Worm (Caenorhabditis elegans) whole organism, L4 larva: ENCODE data around the gene hsp-25.

Experiments
- F10B5.3 ChIP-seq: sonication (generic microtip); optimal IDR thresholded peaks from 2 replicates; lab custom pipeline; 2016; ENCODE audit warnings: mild to moderate bottlenecking, missing genetic modification characterization, missing compliant biosample characterization
- F37D6.2 ChIP-seq: sonication (generic microtip); optimal IDR thresholded peaks from 2 replicates; lab custom pipeline; 2016; ENCODE audit warnings: mild to moderate bottlenecking, missing genetic modification characterization, missing compliant biosample characterization
- F44E2.7 ChIP-seq: fragments of 200-800 bp; sonication (Bioruptor generic); IDR thresholded peaks from 2 replicates; pipeline ENCODE4 v2.1.2; 2022; ENCODE audit warnings: missing genetic modification characterization, missing compliant biosample characterization
- F49E8.2 ChIP-seq: sonication (generic microtip); optimal IDR thresholded peaks from 2 replicates; lab custom pipeline; 2016; ENCODE audit warnings: missing compliant biosample characterization, mild to moderate bottlenecking, missing genetic modification characterization, borderline replicate concordance
- R02D3.7 ChIP-seq: fragments of 150-350 bp; sonication (generic microtip); optimal IDR thresholded peaks from 3 replicates; lab custom pipeline; 2014; ENCODE audit warnings: missing biosample characterization, missing genetic modification characterization
- T20F7.1 ChIP-seq: fragments of 200-800 bp; sonication (Bioruptor generic); optimal IDR thresholded peaks from 2 replicates; lab custom pipeline; 2018; ENCODE audit warnings: mild to moderate bottlenecking, missing genetic modification characterization, missing compliant biosample characterization
- T26A8.4 ChIP-seq: fragments of 200-800 bp; sonication (Bioruptor generic); IDR thresholded peaks from 2 replicates; pipeline ENCODE4 v1.3.6; 2022; ENCODE audit warnings: missing genetic modification characterization, missing compliant biosample characterization
- Y105C5A.15 ChIP-seq: fragments of 200-800 bp; sonication (Bioruptor generic); IDR thresholded peaks from 2 replicates; pipeline ENCODE4 v1.3.6; 2022; ENCODE audit warnings: missing genetic modification characterization, missing compliant biosample characterization
- ZK337.2 ChIP-seq: fragments of 200-800 bp; sonication (Bioruptor generic); IDR thresholded peaks from 2 replicates; pipeline ENCODE4 v1.3.6; 2022; ENCODE audit warnings: missing genetic modification reagents, missing genetic modification characterization, missing compliant biosample characterization
- ZK546.5 ChIP-seq, 2 experiments: sonication (generic microtip); optimal IDR thresholded peaks; 2 replicates each; lab custom pipeline; 2017; ENCODE audit warnings: missing biosample characterization in 2 of 2, missing genetic modification characterization in 2 of 2
- attf-4 ChIP-seq: sonication (generic microtip); optimal IDR thresholded peaks from 3 replicates; lab custom pipeline; 2017; ENCODE audit warnings: missing biosample characterization, missing genetic modification characterization
- ceh-20 ChIP-seq: fragments of 200-800 bp; sonication (Bioruptor generic); IDR thresholded peaks from 2 replicates; pipeline ENCODE4 v1.3.6; 2022; ENCODE audit warnings: missing genetic modification reagents, missing genetic modification characterization, missing compliant biosample characterization
- ceh-28 ChIP-seq: fragments of 150-350 bp; optimal IDR thresholded peaks from 2 replicates; lab custom pipeline; 2014; ENCODE audit warnings: missing biosample characterization, missing genetic modification reagents, missing genetic modification characterization
- ceh-82 ChIP-seq: sonication (generic microtip); optimal IDR thresholded peaks from 2 replicates; lab custom pipeline; 2017; ENCODE audit warnings: missing biosample characterization, missing genetic modification characterization
- daf-12 ChIP-seq: fragments of 150-350 bp; optimal IDR thresholded peaks from 2 replicates; lab custom pipeline; 2014; ENCODE audit warnings: missing biosample characterization, missing genetic modification reagents, missing genetic modification characterization
- daf-16 ChIP-seq, 3 experiments: sonication (generic microtip); optimal IDR thresholded peaks; 2 replicates each; lab custom pipeline; 2016 to 2017; ENCODE audit warnings: missing genetic modification characterization in 3 of 3, missing genetic modification reagents in 3 of 3, mild to moderate bottlenecking in 2 of 3, missing compliant biosample characterization in 2 of 3, missing biosample characterization in 1 of 3, moderate library complexity in 1 of 3
- daf-19 ChIP-seq: fragments of 200-800 bp; sonication (Bioruptor generic); conservative IDR thresholded peaks from 2 replicates; pipeline ENCODE4 v1.3.6; 2022; ENCODE audit warnings: missing genetic modification characterization, missing compliant biosample characterization
- dmd-8 ChIP-seq: fragments of 200-800 bp; sonication (Bioruptor generic); IDR thresholded peaks from 2 replicates; pipeline ENCODE4 v1.3.6; 2022; ENCODE audit warnings: missing genetic modification characterization, missing compliant biosample characterization
- dmd-9 ChIP-seq: fragments of 200-800 bp; sonication (Bioruptor generic); IDR thresholded peaks from 2 replicates; pipeline ENCODE4 v1.3.6; 2022; ENCODE audit warnings: missing genetic modification reagents, missing genetic modification characterization, missing compliant biosample characterization
- egl-27 ChIP-seq: sonication (generic microtip); optimal IDR thresholded peaks from 3 replicates; lab custom pipeline; 2017; ENCODE audit warnings: missing biosample characterization, missing genetic modification reagents, missing genetic modification characterization
- fos-1 ChIP-seq: fragments of 150-350 bp; optimal IDR thresholded peaks from 2 replicates; lab custom pipeline; 2014; ENCODE audit warnings: missing biosample characterization, missing genetic modification characterization
- hif-1 ChIP-seq, 2 experiments: sonication (generic microtip); optimal IDR thresholded peaks; 2 replicates each; lab custom pipeline; 2016 to 2017; ENCODE audit warnings: missing compliant biosample characterization in 2 of 2, missing genetic modification characterization in 2 of 2, missing genetic modification reagents in 2 of 2, missing genotype in 2 of 2, mild to moderate bottlenecking in 1 of 2
- hlh-11 ChIP-seq: fragments of 200-800 bp; sonication (Bioruptor generic); optimal IDR thresholded peaks from 2 replicates; lab custom pipeline; 2018; ENCODE audit warnings: mild to moderate bottlenecking, missing genetic modification characterization, missing compliant biosample characterization
- hlh-30 ChIP-seq: sonication (generic microtip); optimal IDR thresholded peaks from 2 replicates; lab custom pipeline; 2017; ENCODE audit warnings: antibody characterized with exemption, mild to moderate bottlenecking, missing genetic modification characterization, missing compliant biosample characterization; ENCODE audit not compliant: insufficient read depth
- hmg-1.1 ChIP-seq: fragments of 200-800 bp; sonication (Bioruptor generic); IDR thresholded peaks from 2 replicates; pipeline ENCODE4 v1.3.6; 2022; ENCODE audit warnings: missing genetic modification reagents, missing genetic modification characterization, missing compliant biosample characterization
- jun-1 ChIP-seq: fragments of 150-350 bp; optimal IDR thresholded peaks from 2 replicates; lab custom pipeline; 2014; ENCODE audit warnings: missing biosample characterization, missing genetic modification reagents, missing genetic modification characterization
- lin-13 ChIP-seq: fragments of 150-350 bp; optimal IDR thresholded peaks from 2 replicates; lab custom pipeline; 2014; ENCODE audit warnings: missing biosample characterization, missing genetic modification reagents, missing genetic modification characterization
- lin-39 ChIP-seq: fragments of 150-350 bp; optimal IDR thresholded peaks from 2 replicates; lab custom pipeline; 2014; ENCODE audit warnings: missing biosample characterization, missing genetic modification reagents, missing genetic modification characterization
- lir-3 ChIP-seq: sonication (generic microtip); optimal IDR thresholded peaks from 2 replicates; lab custom pipeline; 2016; ENCODE audit warnings: mild to moderate bottlenecking, missing genetic modification characterization, missing compliant biosample characterization
- madf-9 ChIP-seq: fragments of 200-800 bp; sonication (Bioruptor generic); conservative IDR thresholded peaks from 2 replicates; pipeline ENCODE4 v1.3.6; 2022; ENCODE audit warnings: missing genetic modification reagents, missing genetic modification characterization, missing compliant biosample characterization
- mdl-1 ChIP-seq, 2 experiments: fragments of 150-350 bp in 1 of 2; sonication (generic microtip) in 1 of 2; optimal IDR thresholded peaks; 2 replicates each; lab custom pipeline; 2014 to 2017; ENCODE audit warnings: missing biosample characterization in 2 of 2, missing genetic modification characterization in 2 of 2
- mep-1 ChIP-seq: fragments of 150-350 bp; sonication (generic microtip); optimal IDR thresholded peaks from 3 replicates; lab custom pipeline; 2014; ENCODE audit warnings: missing biosample characterization, missing genetic modification characterization
- mxl-3 ChIP-seq: fragments of 200-800 bp; sonication (Bioruptor generic); optimal IDR thresholded peaks from 2 replicates; lab custom pipeline; 2018; ENCODE audit warnings: mild to moderate bottlenecking, missing genetic modification characterization, missing compliant biosample characterization
- nhr-10 ChIP-seq: fragments of 150-350 bp; optimal IDR thresholded peaks from 2 replicates; lab custom pipeline; 2014; ENCODE audit warnings: missing biosample characterization, missing genetic modification characterization
- nhr-11 ChIP-seq: fragments of 150-350 bp; optimal IDR thresholded peaks from 2 replicates; lab custom pipeline; 2014; ENCODE audit warnings: missing biosample characterization, missing genetic modification characterization
- nhr-111 ChIP-seq: fragments of 200-800 bp; sonication (Bioruptor generic); optimal IDR thresholded peaks from 2 replicates; lab custom pipeline; 2018; ENCODE audit warnings: mild to moderate bottlenecking, missing genetic modification characterization, missing compliant biosample characterization
- nhr-237 ChIP-seq: sonication (generic microtip); optimal IDR thresholded peaks from 2 replicates; lab custom pipeline; 2017; ENCODE audit warnings: missing biosample characterization, missing genetic modification characterization
- nhr-28 ChIP-seq: fragments of 150-350 bp; optimal IDR thresholded peaks from 2 replicates; lab custom pipeline; 2014; ENCODE audit warnings: missing biosample characterization, missing genetic modification characterization
- pha-4 ChIP-seq, 2 experiments: fragments of 150-350 bp in 1 of 2; fragments of 200-800 bp in 1 of 2; sonication (Bioruptor generic) in 1 of 2; IDR thresholded peaks in 1 of 2; optimal IDR thresholded peaks in 1 of 2; 2 replicates each; pipeline versions ENCODE4 v1.3.6 to Lab custom; 2014 to 2022; ENCODE audit warnings: missing genetic modification characterization in 2 of 2, missing genetic modification reagents in 2 of 2, missing biosample characterization in 1 of 2, missing compliant biosample characterization in 1 of 2
- sdz-12 ChIP-seq: fragments of 200-800 bp; sonication (Bioruptor generic); optimal IDR thresholded peaks from 2 replicates; lab custom pipeline; 2018; ENCODE audit warnings: mild to moderate bottlenecking, missing genetic modification characterization, missing compliant biosample characterization
- snpc-4 ChIP-seq: fragments of 150-350 bp; optimal IDR thresholded peaks from 2 replicates; lab custom pipeline; 2014; ENCODE audit warnings: missing biosample characterization, missing genetic modification characterization
- unc-62 ChIP-seq, 3 experiments: fragments of 150-350 bp in 1 of 3; sonication (generic microtip); optimal IDR thresholded peaks in 2 of 3; peaks in 1 of 3; 1 replicate in 1 of 3; 2 replicates in 2 of 3; lab custom pipeline; 2014 to 2017; ENCODE audit warnings: missing biosample characterization in 3 of 3, missing genetic modification characterization in 3 of 3, missing genetic modification reagents in 3 of 3, missing genotype in 1 of 3
- zip-11 ChIP-seq: fragments of 200-800 bp; sonication (Bioruptor generic); IDR thresholded peaks from 2 replicates; pipeline ENCODE4 v1.3.6; 2022; ENCODE audit warnings: missing genetic modification characterization, missing compliant biosample characterization
- zip-2 ChIP-seq: fragments of 150-350 bp; optimal IDR thresholded peaks from 2 replicates; lab custom pipeline; 2014; ENCODE audit warnings: missing biosample characterization, missing genetic modification characterization
- ztf-7 ChIP-seq: fragments of 150-350 bp; optimal IDR thresholded peaks from 2 replicates; lab custom pipeline; 2014; ENCODE audit warnings: missing biosample characterization, missing genetic modification characterization

hsp-25 gene

DNA sequence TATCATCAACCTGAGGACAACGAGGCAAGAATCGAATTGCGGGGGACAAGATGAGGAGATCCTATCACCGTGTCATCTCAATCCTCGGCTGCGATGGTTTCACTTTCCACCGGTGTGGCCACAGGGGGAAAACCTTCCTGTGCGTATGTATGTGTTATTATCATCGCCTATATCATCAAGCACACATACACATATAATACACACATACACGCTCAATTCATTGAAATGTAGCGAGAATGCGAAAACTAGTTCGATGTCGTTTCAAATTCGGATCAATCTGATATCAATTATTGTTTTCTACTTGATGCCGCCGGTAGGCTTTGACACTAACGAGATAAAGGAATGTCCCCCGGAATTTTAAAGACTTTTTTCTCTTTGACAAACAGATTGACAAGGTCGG is 11.4 kb upstream of the hsp-25 start:
- TF ChIP-seq T20F7.1 (GFP tag; lab: Kevin White, UChicago) (no peak), pha-4 (GFP tag; IDR thresholded peaks at IDR 0.05; lab: Robert Waterston, UW) (no peak), pha-4 (tag; optimal IDR thresholded peaks at IDR 0.05; lab: Kevin White, UChicago) (no peak), lir-3 (tag; lab: Kevin White, UChicago) (no peak), fos-1 (tag; lab: Kevin White, UChicago) (no peak), lin-13 (GFP tag; lab: Kevin White, UChicago) (no peak), unc-62 (GFP tag; optimal IDR thresholded peaks at IDR 0.05 in 1 of 2; lab: Kevin White, UChicago) (peak in 1 of 2 experiments; percentile 32), unc-62 (tag; optimal IDR thresholded peaks at IDR 0.05; lab: Kevin White, UChicago) (no peak), daf-19 (GFP tag; lab: Robert Waterston, UW) (no peak), hlh-30 (tag; lab: Kevin White, UChicago) (no peak), nhr-28 (peak; percentile 69), mxl-3 (peak; percentile 26), madf-9 (GFP tag; lab: Robert Waterston, UW) (no peak), dmd-8 (GFP tag; lab: Robert Waterston, UW) (no peak), F44E2.7 (no peak), nhr-10 (tag; lab: Kevin White, UChicago) (no peak), ZK337.2 (GFP tag; lab: Robert Waterston, UW) (no peak), zip-2 (tag; lab: Kevin White, UChicago) (no peak)

DNA sequence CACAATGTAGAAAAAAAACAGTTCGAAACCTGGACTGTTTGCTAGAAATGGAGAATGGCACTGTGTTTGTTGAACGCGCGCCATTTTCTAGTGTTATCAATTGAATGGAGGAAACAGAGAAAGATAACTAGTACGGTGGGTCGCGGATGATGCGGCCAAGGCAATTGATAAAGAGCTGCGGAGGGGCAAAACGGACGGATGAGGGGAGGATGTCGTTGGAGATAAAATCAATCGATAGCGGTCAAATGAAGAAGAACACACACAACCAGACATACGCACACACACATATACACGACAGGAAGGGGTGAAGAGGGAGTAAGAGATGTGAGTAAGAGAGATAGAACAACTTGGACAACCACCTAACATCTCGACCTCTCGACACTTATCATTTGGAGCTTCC is 10.6 kb upstream of the hsp-25 start:
- no peak for TF ChIP-seq daf-16 (GFP tag; optimal IDR thresholded peaks at IDR 0.05; lab: Kevin White, UChicago)
- TF ChIP-seq daf-16 (tag; optimal IDR thresholded peaks at IDR 0.05; lab: Kevin White, UChicago): peak; percentile 26
- peak; percentile 37 for TF ChIP-seq hlh-11 (tag; lab: Kevin White, UChicago)
- TF ChIP-seq nhr-28: peak; percentile 49
- TF ChIP-seq nhr-11 (tag; lab: Kevin White, UChicago): no peak
- peak; percentile 20 for TF ChIP-seq ceh-28

DNA sequence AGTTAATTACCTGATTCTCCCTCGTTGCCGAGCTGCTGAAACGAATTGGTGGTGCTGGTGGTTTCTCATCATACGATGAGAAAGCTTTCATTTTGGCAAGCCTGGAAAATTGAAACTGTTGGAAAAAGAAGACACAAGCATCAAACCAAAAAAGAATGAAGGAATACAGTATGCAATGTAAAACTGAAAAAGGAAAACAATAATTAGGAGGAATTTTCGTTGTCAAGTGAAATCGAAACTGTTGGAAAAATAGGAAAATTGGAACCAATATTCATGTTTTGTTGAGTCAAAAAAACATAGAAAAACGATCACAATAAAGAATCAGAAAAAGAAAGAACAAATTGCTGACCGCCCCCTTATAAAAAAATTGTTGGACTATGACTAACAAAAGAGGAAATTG is 9.1 kb upstream of the hsp-25 start, which contains the start of gene pak-1:
pak-1 (minus strand) TSS at position 101 of the 400 bp plus-strand sequence.
- TF ChIP-seq ZK546.5 (tag; optimal IDR thresholded peaks at IDR 0.05; lab: Kevin White, UChicago) (no peak), sdz-12 (GFP tag; lab: Kevin White, UChicago) (no peak), zip-11 (no peak), mep-1 (tag; lab: Kevin White, UChicago) (no peak), egl-27 (tag; lab: Kevin White, UChicago) (no peak), ztf-7 (no peak), hif-1 (tag; optimal IDR thresholded peaks at IDR 0.05; lab: Kevin White, UChicago) (no peak), snpc-4 (tag; lab: Kevin White, UChicago) (no peak), ceh-20 (no peak), attf-4 (no peak), lin-39 (no peak), fos-1 (tag; lab: Kevin White, UChicago) (no peak)

DNA sequence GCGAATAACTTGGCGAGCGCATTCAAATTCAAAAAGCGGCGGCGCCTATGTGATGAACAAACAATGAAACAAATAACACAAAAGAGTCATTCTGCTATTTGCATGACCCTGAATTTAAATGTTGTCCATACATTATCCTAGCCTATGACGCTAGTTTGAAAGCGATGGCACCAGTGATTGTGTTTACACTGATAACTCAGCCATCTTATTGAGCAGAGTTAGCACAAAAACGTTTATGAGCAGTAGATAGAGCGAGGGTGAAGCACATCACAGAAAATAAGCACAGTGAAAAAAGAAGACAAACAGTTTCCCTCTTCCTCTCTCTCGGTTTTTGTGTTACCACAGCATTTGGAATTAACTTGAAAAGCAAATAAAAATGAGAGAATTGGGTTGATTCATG is 3.8 kb upstream of the hsp-25 start:
- no peak for TF ChIP-seq ceh-82 (tag; lab: Kevin White, UChicago)
- TF ChIP-seq F37D6.2 (tag; lab: Kevin White, UChicago): no peak
- no peak for TF ChIP-seq jun-1 (tag; lab: Kevin White, UChicago)
- no peak for TF ChIP-seq dmd-9 (GFP tag; lab: Robert Waterston, UW)
- TF ChIP-seq hmg-1.1 (GFP tag; lab: Robert Waterston, UW): no peak
- no peak for TF ChIP-seq mxl-3
- TF ChIP-seq F10B5.3 (tag; lab: Kevin White, UChicago): no peak
- no peak for TF ChIP-seq lin-13 (GFP tag; lab: Kevin White, UChicago)
- no peak for TF ChIP-seq lir-3 (tag; lab: Kevin White, UChicago)
- no peak for TF ChIP-seq T26A8.4 (GFP tag; lab: Robert Waterston, UW)
- TF ChIP-seq nhr-237 (tag; lab: Kevin White, UChicago): no peak
- no peak for TF ChIP-seq nhr-111 (GFP tag; lab: Kevin White, UChicago)
- TF ChIP-seq unc-62 (GFP tag; optimal IDR thresholded peaks at IDR 0.05 in 1 of 2; lab: Kevin White, UChicago): peak in 1 of 2 experiments; percentile 57
- TF ChIP-seq unc-62 (tag; optimal IDR thresholded peaks at IDR 0.05; lab: Kevin White, UChicago): no peak
- TF ChIP-seq Y105C5A.15: no peak
- TF ChIP-seq F49E8.2 (tag; lab: Kevin White, UChicago): no peak
- TF ChIP-seq sdz-12 (GFP tag; lab: Kevin White, UChicago): no peak
- no peak for TF ChIP-seq R02D3.7 (tag; lab: Kevin White, UChicago)
- TF ChIP-seq mdl-1 (tag; optimal IDR thresholded peaks at IDR 0.05; lab: Kevin White, UChicago): no peak
- TF ChIP-seq egl-27 (tag; lab: Kevin White, UChicago): no peak
- TF ChIP-seq nhr-28: peak; percentile 58
- no peak for TF ChIP-seq nhr-11 (tag; lab: Kevin White, UChicago)
- no peak for TF ChIP-seq zip-11
- no peak for TF ChIP-seq ZK546.5 (tag; optimal IDR thresholded peaks at IDR 0.05; lab: Kevin White, UChicago)
- no peak for TF ChIP-seq daf-12 (tag; lab: Kevin White, UChicago)
